Fruit fly (Drosophila melanogaster): ENCODE data around the gene Uros1.

DNA sequence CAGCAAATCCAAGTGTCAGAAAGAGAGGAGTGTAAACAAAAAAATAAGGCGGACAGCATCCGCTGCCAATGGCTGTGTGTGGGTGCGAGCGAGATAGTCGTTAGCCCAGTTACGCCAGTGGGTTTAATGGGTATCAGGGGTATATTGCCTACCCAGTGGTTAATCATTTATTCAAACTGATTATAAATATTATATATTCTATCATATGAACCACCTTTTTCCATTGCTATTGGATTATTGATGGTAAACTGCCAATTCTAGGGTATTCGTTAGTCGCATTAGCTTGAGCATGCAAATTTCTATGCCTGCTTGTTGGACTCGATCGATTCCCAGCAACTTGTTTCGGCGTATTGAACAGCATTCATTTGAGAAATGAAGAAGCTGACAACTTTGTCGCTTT lies 4.0 kb downstream of the Uros1 start:
- TF ChIP-seq pan (optimal IDR thresholded peaks at IDR 0.05) (peak; percentile 87), psq (optimal IDR thresholded peaks at IDR 0.05) (no peak), CG8478 (optimal IDR thresholded peaks at IDR 0.05) (no peak), EcR (GFP tag; optimal IDR thresholded peaks at IDR 0.05) (no peak)
